Worm (Caenorhabditis elegans): ENCODE measurements around the gene nhr-65.

DNA sequence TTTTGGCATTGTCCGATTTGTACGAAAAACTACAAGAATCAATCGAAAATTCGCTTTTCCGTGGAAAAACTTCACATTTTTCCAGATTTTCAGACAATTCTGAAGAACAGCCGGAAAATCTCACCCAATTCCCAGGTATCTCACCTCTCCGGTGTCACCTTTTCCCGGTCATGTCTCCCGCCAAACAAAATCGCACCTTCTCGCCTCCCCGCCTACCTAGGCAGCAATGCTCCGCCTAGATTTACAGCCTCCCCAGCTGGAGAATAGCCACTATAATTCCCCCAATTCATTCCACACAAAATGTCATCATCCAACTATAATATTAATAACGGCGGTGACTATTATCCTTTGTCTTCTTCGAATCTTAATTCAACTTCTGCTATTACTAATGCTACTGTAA is 34.7 kb downstream of the nhr-65 start, which contains the start of gene ceh-51:
- TF ChIP-seq cog-1 (tag; optimal IDR thresholded peaks at IDR 0.05) (no peak), med-1 (GFP tag; optimal IDR thresholded peaks at IDR 0.05; ENCODE audit: insufficient read depth) (no peak), flt-1 (GFP tag; IDR thresholded peaks at IDR 0.05) (no peak), klf-2 (GFP tag; conservative IDR thresholded peaks at IDR 0.05) (no peak), tab-1 (GFP tag; IDR thresholded peaks at IDR 0.05) (no peak)

Data from whole organism, midembryonic.